Fruit fly (Drosophila melanogaster) Kc167 (cell line): Measurements from ENCODE around the gene Hsp60B.

Experiments used
- Myc ChIP-seq: fragments of >200 bp; optimal IDR thresholded peaks from 2 replicates; lab custom pipeline; 2017; ENCODE audit warnings: missing external identifiers
- h ChIP-seq: fragments of >200 bp; optimal IDR thresholded peaks from 3 replicates; lab custom pipeline; 2018; ENCODE audit warnings: missing external identifiers
- insv ChIP-seq: fragments of >200 bp; optimal IDR thresholded peaks from 3 replicates; lab custom pipeline; 2018; ENCODE audit warnings: missing external identifiers
- psq ChIP-seq: fragments of >200 bp; optimal IDR thresholded peaks from 2 replicates; lab custom pipeline; 2017; ENCODE audit warnings: missing external identifiers
- ttk ChIP-seq: sonication (Bioruptor generic); optimal IDR thresholded peaks from 2 replicates; lab custom pipeline; 2017; ENCODE audit warnings: missing external identifiers

dm6 chr2L:700787-701186 lies 27.4 kb upstream of the Hsp60B start:
- no peak for TF ChIP-seq insv (lab: Kevin White, UChicago)
- no peak for TF ChIP-seq h (lab: Kevin White, UChicago)
- no peak for TF ChIP-seq Myc
- no peak for TF ChIP-seq ttk
- no peak for TF ChIP-seq psq (lab: Kevin White, UChicago)
